Worm (Caenorhabditis elegans) whole organism, L3 larva: ENCODE results near the gene fbxc-19.
A peak's percentile ranks its signal among the peaks of the same experiment; 100 is the strongest.

Experiments
- R02D3.7 ChIP-seq: fragments of 150-350 bp; optimal IDR thresholded peaks from 2 replicates; lab custom pipeline; 2014; ENCODE audit warnings: missing biosample characterization, missing genetic modification characterization
- ama-1 ChIP-seq: fragments of 150-350 bp; optimal IDR thresholded peaks from 2 replicates; lab custom pipeline; 2018
- elt-2 ChIP-seq: sonication (generic microtip); optimal IDR thresholded peaks from 2 replicates; lab custom pipeline; 2016; ENCODE audit warnings: missing genetic modification reagents, mild to moderate bottlenecking, missing genetic modification characterization, missing compliant biosample characterization
- fkh-10 ChIP-seq: sonication (generic microtip); optimal IDR thresholded peaks from 2 replicates; lab custom pipeline; 2017; ENCODE audit warnings: missing biosample characterization, missing genetic modification reagents, missing genetic modification characterization
- fos-1 ChIP-seq: fragments of 150-350 bp; optimal IDR thresholded peaks from 2 replicates; lab custom pipeline; 2014; ENCODE audit warnings: missing biosample characterization, missing genetic modification characterization
- mdl-1 ChIP-seq: fragments of 150-350 bp; optimal IDR thresholded peaks from 2 replicates; lab custom pipeline; 2014; ENCODE audit warnings: missing biosample characterization, missing genetic modification characterization
- nhr-23 ChIP-seq: fragments of 150-350 bp; optimal IDR thresholded peaks from 2 replicates; lab custom pipeline; 2014; ENCODE audit warnings: missing biosample characterization, missing genetic modification reagents, missing genetic modification characterization
- nhr-25 ChIP-seq: sonication (generic microtip); optimal IDR thresholded peaks from 2 replicates; lab custom pipeline; 2017; ENCODE audit warnings: missing biosample characterization, missing genetic modification characterization
- nhr-77 ChIP-seq: fragments of 150-350 bp; optimal IDR thresholded peaks from 2 replicates; lab custom pipeline; 2014; ENCODE audit warnings: missing biosample characterization, missing genetic modification characterization
- snpc-4 ChIP-seq: fragments of 150-350 bp; optimal IDR thresholded peaks from 2 replicates; lab custom pipeline; 2014; ENCODE audit warnings: missing biosample characterization, missing genetic modification characterization
- unc-39 ChIP-seq: sonication (generic microtip); optimal IDR thresholded peaks from 4 replicates; lab custom pipeline; 2017; ENCODE audit warnings: missing biosample characterization, missing genetic modification characterization
- unc-62 ChIP-seq: fragments of 150-350 bp; sonication (generic microtip); optimal IDR thresholded peaks from 4 replicates; lab custom pipeline; 2014; ENCODE audit warnings: missing biosample characterization, missing genetic modification reagents, missing genetic modification characterization
- ztf-4 ChIP-seq: fragments of 150-350 bp; optimal IDR thresholded peaks from 2 replicates; lab custom pipeline; 2014; ENCODE audit warnings: missing biosample characterization, missing genetic modification characterization

- TF ChIP-seq unc-62: no peak
- peak; percentile 100 for TF ChIP-seq elt-2 (tag; lab: Kevin White, UChicago)
- no peak for TF ChIP-seq fos-1 (tag; lab: Kevin White, UChicago)
- no peak for TF ChIP-seq unc-39 (tag; lab: Kevin White, UChicago)
- no peak for TF ChIP-seq R02D3.7 (tag; lab: Kevin White, UChicago)
- TF ChIP-seq ztf-4 (tag; lab: Kevin White, UChicago): no peak
- no peak for TF ChIP-seq ama-1 (lab: Kevin White, UChicago)
- TF ChIP-seq nhr-23 (tag; lab: Kevin White, UChicago): no peak
- TF ChIP-seq nhr-25 (tag; lab: Kevin White, UChicago): no peak
- TF ChIP-seq mdl-1 (tag; lab: Kevin White, UChicago): no peak
- TF ChIP-seq snpc-4 (tag; lab: Kevin White, UChicago): no peak
- TF ChIP-seq nhr-77 (tag; lab: Kevin White, UChicago): no peak
- no peak for TF ChIP-seq fkh-10 (GFP tag; lab: Kevin White, UChicago)
Measured at ce11 chrII:1851716-1852115, 31.4 kb downstream of the fbxc-19 start.
